Worm (Caenorhabditis elegans): ENCODE results near the gene C05D12.4.

- TF ChIP-seq ceh-40 (GFP tag; IDR thresholded peaks at IDR 0.05) (no peak), sea-2 (GFP tag; IDR thresholded peaks at IDR 0.05) (no peak), egrh-3 (GFP tag; IDR thresholded peaks at IDR 0.05) (no peak), dpl-1 (GFP tag; optimal IDR thresholded peaks at IDR 0.05) (no peak), K12H6.12 (tag; optimal IDR thresholded peaks at IDR 0.05) (no peak), ama-1 (optimal IDR thresholded peaks at IDR 0.05) (no peak), ama-1 (GFP tag; optimal IDR thresholded peaks at IDR 0.05) (no peak), ccch-3 (GFP tag; optimal IDR thresholded peaks at IDR 0.05) (no peak), him-1 (tag; optimal IDR thresholded peaks at IDR 0.05) (no peak), mxl-1 (tag; optimal IDR thresholded peaks at IDR 0.05) (no peak), snpc-4 (GFP tag; optimal IDR thresholded peaks at IDR 0.05) (no peak), snpc-4 (tag; optimal IDR thresholded peaks at IDR 0.05) (no peak), nfya-1 (tag; optimal IDR thresholded peaks at IDR 0.05; ENCODE audit: borderline replicate concordance, insufficient read depth) (no peak), ztf-22 (GFP tag; optimal IDR thresholded peaks at IDR 0.05) (no peak)
Measured at ce11 chrII:11428599-11428998, 3.1 kb upstream of the C05D12.4 start.

Measured in whole organism, young adult.